Worm (Caenorhabditis elegans) whole organism, late embryonic: ENCODE measurements around the gene set-22.

Experiments used
- eyg-1 ChIP-seq: sonication (generic microtip); optimal IDR thresholded peaks from 2 replicates; lab custom pipeline; 2016; ENCODE audit warnings: missing genotype, missing genetic modification characterization, missing compliant biosample characterization
- nfya-1 ChIP-seq: sonication (generic microtip); optimal IDR thresholded peaks from 2 replicates; lab custom pipeline; 2017; ENCODE audit warnings: missing genetic modification characterization, mild to moderate bottlenecking, missing compliant biosample characterization, antibody characterized with exemption, moderate library complexity
- pax-1 ChIP-seq: fragments of 150-350 bp; optimal IDR thresholded peaks from 2 replicates; lab custom pipeline; 2014; ENCODE audit warnings: missing biosample characterization, missing genetic modification characterization

ce11 chrV:10476864-10477443 is 40.2 kb downstream of the set-22 start:
- TF ChIP-seq pax-1 (tag; lab: Kevin White, UChicago) = no peak
- TF ChIP-seq eyg-1 (tag; lab: Kevin White, UChicago) = no peak
- TF ChIP-seq nfya-1 (tag; lab: Kevin White, UChicago) = no peak
